Fruit fly (Drosophila melanogaster) whole organism, pupa: ENCODE measurements around the gene CG14958.

Source experiments
- CG12605 ChIP-seq: fragments of 200-800 bp; sonication (Bioruptor generic); IDR thresholded peaks from 2 replicates; pipeline ENCODE4 v1.3.6; 2022; ENCODE audit warnings: missing biosample characterization, missing genetic modification characterization
- CG8159 ChIP-seq: fragments of 200-800 bp; sonication (Bioruptor generic); optimal IDR thresholded peaks from 3 replicates; lab custom pipeline; 2018; ENCODE audit warnings: missing biosample characterization, mild to moderate bottlenecking, missing genetic modification characterization, moderate library complexity
- CG9948 ChIP-seq: fragments of 200-800 bp; sonication (Bioruptor generic); optimal IDR thresholded peaks from 2 replicates; lab custom pipeline; 2018; ENCODE audit warnings: missing biosample characterization, mild to moderate bottlenecking, missing genetic modification characterization, moderate library complexity
- D1 ChIP-seq: fragments of 200-800 bp; sonication (Bioruptor generic); optimal IDR thresholded peaks from 2 replicates; lab custom pipeline; 2018; ENCODE audit warnings: missing biosample characterization, mild to moderate bottlenecking, missing genetic modification characterization, moderate library complexity
- Ets98B ChIP-seq: fragments of 200-800 bp; sonication (Bioruptor generic); IDR thresholded peaks from 2 replicates; pipeline ENCODE4 v1.3.6; 2022; ENCODE audit warnings: missing biosample characterization, missing genetic modification characterization
- Pif1A ChIP-seq: fragments of 200-800 bp; sonication (Bioruptor generic); optimal IDR thresholded peaks from 3 replicates; lab custom pipeline; 2016; ENCODE audit warnings: missing biosample characterization, missing genetic modification characterization
- gl ChIP-seq: fragments of 200-800 bp; sonication (Bioruptor generic); optimal IDR thresholded peaks from 2 replicates; lab custom pipeline; 2018; ENCODE audit warnings: missing biosample characterization, mild to moderate bottlenecking, missing genetic modification characterization

- no peak for TF ChIP-seq CG8159 (tag; lab: Kevin White, UChicago)
- no peak for TF ChIP-seq D1 (tag; lab: Kevin White, UChicago)
- TF ChIP-seq CG9948 (tag; lab: Kevin White, UChicago): no peak
- no peak for TF ChIP-seq Ets98B (GFP tag; lab: Robert Waterston, UW)
- TF ChIP-seq gl (tag; lab: Kevin White, UChicago): no peak
- TF ChIP-seq Pif1A: no peak
- no peak for TF ChIP-seq CG12605
Observed at dm6 chr3L:3142516-3143382, 47.0 kb upstream of the CG14958 start.
